Fruit fly (Drosophila melanogaster): ENCODE data around the gene Ork1.
A peak's percentile ranks its signal among the peaks of the same experiment; 100 is the strongest.

Ork1 gene

dm6 chrX:10905047-10905446, 14.0 kb upstream of the Ork1 start (continued):
- TF ChIP-seq Elba2 (GFP tag; optimal IDR thresholded peaks at IDR 0.05) (no peak), CoRest (tag; optimal IDR thresholded peaks at IDR 0.05) (peak; percentile 77), trem (tag; optimal IDR thresholded peaks at IDR 0.05) (peak; percentile 24), ash1 (GFP tag; optimal IDR thresholded peaks at IDR 0.05) (no peak), cad (GFP tag; optimal IDR thresholded peaks at IDR 0.05) (no peak), Tbp (GFP tag; optimal IDR thresholded peaks at IDR 0.05) (no peak), pho (GFP tag; optimal IDR thresholded peaks at IDR 0.05) (peak; percentile 58), gro (GFP tag; optimal IDR thresholded peaks at IDR 0.05) (peak; percentile 5), ap (GFP tag; IDR thresholded peaks at IDR 0.05) (0 out of 2 replicates have a peak, but pooled peaks have one; percentile 32), Abd-B (GFP tag; optimal IDR thresholded peaks at IDR 0.05) (peak; percentile 45), CG12942 (GFP tag; optimal IDR thresholded peaks at IDR 0.05) (peak; percentile 7), CG11560 (tag; IDR thresholded peaks at IDR 0.05) (no peak), CG9797 (GFP tag; optimal IDR thresholded peaks at IDR 0.05) (no peak), gfzf (GFP tag; optimal IDR thresholded peaks at IDR 0.05) (no peak), CG18619 (GFP tag; optimal IDR thresholded peaks at IDR 0.05) (peak; percentile 21), CG3726 (GFP tag; IDR thresholded peaks at IDR 0.05) (0 out of 3 replicates have a peak, but pooled peaks have one; percentile 31), bigmax (GFP tag; optimal IDR thresholded peaks at IDR 0.05) (no peak), CG1832 (GFP tag; optimal IDR thresholded peaks at IDR 0.05) (no peak), pita (GFP tag; optimal IDR thresholded peaks at IDR 0.05) (no peak), crol (GFP tag; IDR thresholded peaks at IDR 0.05) (no peak), CG3163 (GFP tag; optimal IDR thresholded peaks at IDR 0.05) (peak; percentile 7), CG9817 (tag; optimal IDR thresholded peaks at IDR 0.05) (peak; percentile 28), CG4328 (GFP tag; optimal IDR thresholded peaks at IDR 0.05) (no peak), Hmr (GFP tag; optimal IDR thresholded peaks at IDR 0.05) (peak; percentile 49), CG3995 (GFP tag; optimal IDR thresholded peaks at IDR 0.05) (no peak), CG11085 (GFP tag; IDR thresholded peaks at IDR 0.05) (no peak), CG6765 (GFP tag; optimal IDR thresholded peaks at IDR 0.05) (no peak), cas (GFP tag; IDR thresholded peaks at IDR 0.05) (no peak), CG2678 (tag; optimal IDR thresholded peaks at IDR 0.05) (peak; percentile 81), Taf1 (GFP tag; IDR thresholded peaks at IDR 0.05) (no peak), CG7987 (GFP tag; optimal IDR thresholded peaks at IDR 0.05) (no peak), C15 (GFP tag; IDR thresholded peaks at IDR 0.05) (no peak), CG15269 (tag; optimal IDR thresholded peaks at IDR 0.05) (peak; percentile 69), Dad (GFP tag; optimal IDR thresholded peaks at IDR 0.05) (peak; percentile 14), dimm (GFP tag; IDR thresholded peaks at IDR 0.05) (no peak), NC2α (GFP tag; optimal IDR thresholded peaks at IDR 0.05) (peak; percentile 24), CG1233 (GFP tag; optimal IDR thresholded peaks at IDR 0.05) (peak; percentile 51), vvl (GFP tag; IDR thresholded peaks at IDR 0.05) (peak; percentile 71), CG9437 (GFP tag; optimal IDR thresholded peaks at IDR 0.05) (peak; percentile 62), CG31441 (GFP tag; IDR thresholded peaks at IDR 0.05) (peak; percentile 81), amos (GFP tag; IDR thresholded peaks at IDR 0.05; ENCODE audit: partially characterized antibody) (no peak), h (optimal IDR thresholded peaks at IDR 0.05) (no peak), CG15601 (tag; optimal IDR thresholded peaks at IDR 0.05) (peak; percentile 64), CG34224 (GFP tag; IDR thresholded peaks at IDR 0.05; ENCODE audit: partially characterized antibody) (no peak), chn (GFP tag; optimal IDR thresholded peaks at IDR 0.05) (peak; percentile 57), CG7839 (tag; optimal IDR thresholded peaks at IDR 0.05) (peak; percentile 79), CG32532 (GFP tag; IDR thresholded peaks at IDR 0.05) (no peak; the same call in 1 of the 2 replicates), Chrac-16 (GFP tag; optimal IDR thresholded peaks at IDR 0.05) (peak; percentile 39), CG18476 (GFP tag; optimal IDR thresholded peaks at IDR 0.05) (peak; percentile 51), CG11695 (GFP tag; IDR thresholded peaks at IDR 0.05) (peak; percentile 66), lilli (GFP tag; optimal IDR thresholded peaks at IDR 0.05) (peak; percentile 66), Hr51 (GFP tag; optimal IDR thresholded peaks at IDR 0.05) (peak; percentile 30 to 71)

Measured in whole organism, embryonic.